Fruit fly (Drosophila melanogaster) ovary, adult (tissue): ENCODE data around the gene CG13252.
A peak's percentile ranks its signal among the peaks of the same experiment; 100 is the strongest.

Source experiments
- CG17801 ChIP-seq: fragments of 200-800 bp; optimal IDR thresholded peaks from 2 replicates; lab custom pipeline; 2019; ENCODE audit warnings: missing biosample characterization, mild to moderate bottlenecking, missing genetic modification characterization, moderate library complexity; ENCODE audit not compliant: partially characterized antibody

CG13252 gene

DNA sequence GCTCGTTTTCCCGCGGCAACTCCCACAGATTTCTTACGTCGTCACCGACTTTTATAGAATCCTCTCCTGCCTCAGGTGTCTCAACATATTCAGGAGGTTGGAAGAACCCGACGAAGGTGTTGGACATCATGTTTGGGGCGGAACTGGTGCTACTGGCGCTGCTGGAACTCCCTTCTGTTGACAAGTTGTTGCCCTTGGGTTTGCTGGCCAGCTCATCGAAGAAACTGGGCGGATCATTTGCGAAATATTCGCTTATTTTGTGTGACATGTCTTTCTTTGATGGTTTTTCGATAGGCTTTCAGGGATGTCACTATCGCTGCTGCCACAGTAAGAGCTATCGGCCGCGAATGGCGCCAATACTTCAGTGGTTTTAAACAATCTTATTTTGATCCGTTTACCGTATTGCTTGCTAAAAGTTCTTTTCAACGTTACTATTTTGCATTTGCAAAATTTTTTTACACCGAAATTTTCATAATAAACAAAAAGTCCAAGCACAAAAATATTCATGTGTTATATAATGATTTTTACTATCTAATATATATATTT, 57.5 kb downstream of the CG13252 start, which contains the start of gene CG11396:
CG11396 (minus strand) TSS at position 303 of the 546 bp plus-strand sequence.
- TF ChIP-seq CG17801 = peak; percentile 3

- TF ChIP-seq CG17801 = no peak
Observed at dm6 chr3L:20789299-20789698, 58.9 kb downstream of the CG13252 start.

DNA sequence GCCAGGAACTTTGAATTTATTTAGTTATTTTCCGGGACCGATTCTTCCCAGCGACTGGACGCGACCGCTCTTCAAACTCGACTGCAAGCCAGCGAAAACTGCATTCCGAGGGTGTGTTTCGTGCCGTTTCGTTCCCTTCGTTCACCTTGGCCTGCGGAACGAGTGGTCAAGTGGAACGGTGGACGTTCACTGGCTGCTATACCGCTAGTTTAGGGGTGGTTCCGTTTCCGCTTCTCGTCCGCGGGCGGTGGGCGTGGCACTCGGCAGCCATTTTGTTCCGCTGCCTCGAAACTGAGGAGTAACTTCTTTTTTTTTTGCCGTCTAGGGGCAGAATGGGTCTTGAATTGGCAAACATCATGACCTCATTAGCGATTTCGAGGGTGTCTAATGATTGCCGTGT, 62.3 kb downstream of the CG13252 start, which contains the start of gene Six4:
Six4 (minus strand) TSS at position 85 of the 400 bp plus-strand sequence.
- TF ChIP-seq CG17801 = no peak
